Fruit fly (Drosophila melanogaster) whole organism, embryonic: ENCODE data around the gene CG5498.
A peak's percentile ranks its signal among the peaks of the same experiment; 100 is the strongest.

Experiments
- Awh ChIP-seq: fragments of 200-800 bp; sonication (Bioruptor generic); IDR thresholded peaks from 2 replicates; pipeline ENCODE4, ENCODE4 v1.3.6; 2022; ENCODE audit warnings: missing biosample characterization, missing genetic modification characterization
- CG10462 ChIP-seq: fragments of 200-800 bp; sonication (Bioruptor generic); optimal IDR thresholded peaks from 2 replicates; lab custom pipeline; 2016; ENCODE audit warnings: missing biosample characterization, missing genetic modification characterization
- CG11085 ChIP-seq: fragments of 200-800 bp; sonication (Bioruptor generic); IDR thresholded peaks from 2 replicates; pipeline ENCODE4 v1.3.6; 2022; ENCODE audit warnings: missing biosample characterization, missing genetic modification characterization
- CG12219 ChIP-seq: fragments of 200-800 bp; sonication (Bioruptor generic); optimal IDR thresholded peaks from 3 replicates; lab custom pipeline; 2018; ENCODE audit warnings: missing biosample characterization, mild to moderate bottlenecking, missing genetic modification characterization
- CG13123 ChIP-seq: fragments of 200-800 bp; sonication (Bioruptor generic); optimal IDR thresholded peaks from 2 replicates; lab custom pipeline; 2016; ENCODE audit warnings: missing biosample characterization, missing genetic modification characterization
- CG15011 ChIP-seq: fragments of 200-800 bp; sonication (Bioruptor generic); optimal IDR thresholded peaks from 3 replicates; lab custom pipeline; 2018; ENCODE audit warnings: missing biosample characterization, mild to moderate bottlenecking, missing genetic modification characterization
- CG1603 ChIP-seq: fragments of 200-800 bp; sonication (Bioruptor generic); optimal IDR thresholded peaks from 2 replicates; lab custom pipeline; 2019; ENCODE audit warnings: missing biosample characterization, mild to moderate bottlenecking, missing genetic modification characterization, moderate library complexity
- CG17359 ChIP-seq: fragments of 200-800 bp; sonication (Bioruptor generic); optimal IDR thresholded peaks from 3 replicates; lab custom pipeline; 2018; ENCODE audit warnings: missing biosample characterization, mild to moderate bottlenecking, missing genetic modification characterization, moderate library complexity
- CG2120 ChIP-seq: fragments of 200-800 bp; sonication (Bioruptor generic); optimal IDR thresholded peaks from 3 replicates; lab custom pipeline; 2016; ENCODE audit warnings: missing biosample characterization, missing genetic modification characterization
- CG33213 ChIP-seq: fragments of 200-800 bp; sonication (Bioruptor generic); optimal IDR thresholded peaks from 3 replicates; lab custom pipeline; 2016; ENCODE audit warnings: missing biosample characterization, missing genetic modification characterization
- CG3407 ChIP-seq: fragments of 200-800 bp; sonication (Bioruptor generic); optimal IDR thresholded peaks from 2 replicates; lab custom pipeline; 2018; ENCODE audit warnings: missing biosample characterization, mild to moderate bottlenecking, missing genetic modification characterization
- CG4282 ChIP-seq: fragments of 200-800 bp; sonication (Bioruptor generic); optimal IDR thresholded peaks from 2 replicates; lab custom pipeline; 2016; ENCODE audit warnings: missing biosample characterization, missing genetic modification characterization
- CG4730 ChIP-seq: fragments of 200-800 bp; sonication (Bioruptor generic); IDR thresholded peaks from 2 replicates; pipeline ENCODE4 v1.3.6; 2022; ENCODE audit warnings: missing biosample characterization, missing genetic modification characterization
- CG6654 ChIP-seq: fragments of 200-800 bp; sonication (Bioruptor generic); optimal IDR thresholded peaks from 2 replicates; lab custom pipeline; 2017; ENCODE audit warnings: missing biosample characterization, mild to moderate bottlenecking, missing genetic modification characterization
- CG7372 ChIP-seq: fragments of 200-800 bp; sonication (Bioruptor generic); IDR thresholded peaks from 2 replicates; pipeline ENCODE4 v1.3.6; 2022; ENCODE audit warnings: missing biosample characterization, missing genetic modification characterization
- CG8478 ChIP-seq: fragments of >200 bp; optimal IDR thresholded peaks from 2 replicates; lab custom pipeline; 2018
- Doc2 ChIP-seq: fragments of 200-800 bp; sonication (Bioruptor generic); IDR thresholded peaks from 2 replicates; pipeline ENCODE4 v1.3.6; 2022; ENCODE audit warnings: missing biosample characterization, missing genetic modification characterization
- E2f1 ChIP-seq: fragments of 200-800 bp; sonication (Bioruptor generic); IDR thresholded peaks from 2 replicates; pipeline ENCODE4 v1.3.6; 2022; ENCODE audit warnings: missing biosample characterization, missing genetic modification characterization
- E2f2 ChIP-seq: fragments of 200-800 bp; sonication (Bioruptor generic); IDR thresholded peaks from 2 replicates; pipeline ENCODE4 v1.3.6; 2022; ENCODE audit warnings: missing biosample characterization, missing genetic modification characterization
- Ets65A ChIP-seq: fragments of 200-800 bp; sonication (Bioruptor generic); peaks from one replicate; lab custom pipeline; 2016; ENCODE audit warnings: missing biosample characterization, missing genetic modification characterization
- Gsc ChIP-seq: fragments of 200-800 bp; sonication (Bioruptor generic); IDR thresholded peaks from 2 replicates; pipeline ENCODE4 v1.3.6; 2022; ENCODE audit warnings: missing biosample characterization, missing genetic modification characterization
- HLHmδ ChIP-seq: fragments of 200-800 bp; sonication (Bioruptor generic); optimal IDR thresholded peaks from 2 replicates; lab custom pipeline; 2018; ENCODE audit warnings: missing biosample characterization, mild to moderate bottlenecking, missing genetic modification characterization, moderate library complexity
- Hr39 ChIP-seq: fragments of >200 bp; optimal IDR thresholded peaks from 2 replicates; lab custom pipeline; 2017
- Kr ChIP-seq: fragments of 200-800 bp; sonication (Bioruptor generic); optimal IDR thresholded peaks from 2 replicates; lab custom pipeline; 2017; ENCODE audit warnings: missing biosample characterization, mild to moderate bottlenecking, missing genetic modification characterization
- MTF-1 ChIP-seq: fragments of 200-800 bp; sonication (Bioruptor generic); optimal IDR thresholded peaks from 2 replicates; lab custom pipeline; 2018; ENCODE audit warnings: missing biosample characterization, mild to moderate bottlenecking, missing genetic modification characterization, borderline replicate concordance
- NFAT ChIP-seq: fragments of 200-800 bp; sonication (Bioruptor generic); IDR thresholded peaks from 2 replicates; pipeline ENCODE4 v1.3.6; 2022; ENCODE audit warnings: missing biosample characterization, missing genetic modification characterization
- NfI ChIP-seq: fragments of 200-800 bp; sonication (Bioruptor generic); optimal IDR thresholded peaks from 3 replicates; lab custom pipeline; 2018; ENCODE audit warnings: missing biosample characterization, mild to moderate bottlenecking, missing genetic modification characterization, moderate library complexity
- Oli ChIP-seq: fragments of 200-800 bp; sonication (Bioruptor generic); optimal IDR thresholded peaks from 2 replicates; lab custom pipeline; 2018; ENCODE audit warnings: missing biosample characterization, mild to moderate bottlenecking, missing genetic modification characterization, moderate library complexity
- Pdp1 ChIP-seq, 2 experiments: fragments of 200-800 bp; sonication (Bioruptor generic); optimal IDR thresholded peaks; 3 replicates each; lab custom pipeline; 2016; ENCODE audit warnings: missing biosample characterization in 2 of 2, missing genetic modification characterization in 2 of 2, mild to moderate bottlenecking in 1 of 2, moderate library complexity in 1 of 2
- Rx ChIP-seq: fragments of 200-800 bp; sonication (Bioruptor generic); IDR thresholded peaks from 2 replicates; pipeline ENCODE4 v1.3.6; 2022; ENCODE audit warnings: missing biosample characterization, missing genetic modification characterization
- Taf1 ChIP-seq: fragments of 200-800 bp; sonication (Bioruptor generic); IDR thresholded peaks from 2 replicates; pipeline ENCODE4 v1.3.6; 2022; ENCODE audit warnings: missing biosample characterization, missing genetic modification characterization
- ab ChIP-seq: fragments of 200-800 bp; sonication (Bioruptor generic); optimal IDR thresholded peaks from 2 replicates; lab custom pipeline; 2016; ENCODE audit warnings: missing biosample characterization, missing genetic modification characterization
- ase ChIP-seq: fragments of 200-800 bp; sonication (Bioruptor generic); IDR thresholded peaks from 3 replicates; pipeline ENCODE4 v1.3.6; 2022; ENCODE audit warnings: missing biosample characterization, missing genetic modification characterization
- ato ChIP-seq: fragments of 200-800 bp; sonication (Bioruptor generic); IDR thresholded peaks from 2 replicates; pipeline ENCODE4 v1.3.6; 2022; ENCODE audit warnings: missing biosample characterization, missing genetic modification characterization; ENCODE audit not compliant: partially characterized antibody
- az2 ChIP-seq: fragments of 200-800 bp; sonication (Bioruptor generic); optimal IDR thresholded peaks from 3 replicates; lab custom pipeline; 2016; ENCODE audit warnings: missing biosample characterization, missing genetic modification characterization
- bsh ChIP-seq, 2 experiments: fragments of 200-800 bp; sonication (Bioruptor generic); optimal IDR thresholded peaks; 2 replicates each; lab custom pipeline; 2017 to 2018; ENCODE audit warnings: mild to moderate bottlenecking in 2 of 2, missing biosample characterization in 2 of 2, missing genetic modification characterization in 2 of 2, moderate library complexity in 1 of 2
- caup ChIP-seq: fragments of 200-800 bp; sonication (Bioruptor generic); optimal IDR thresholded peaks from 3 replicates; lab custom pipeline; 2017; ENCODE audit warnings: missing biosample characterization, mild to moderate bottlenecking, missing genetic modification characterization, moderate library complexity; ENCODE audit not compliant: severe bottlenecking
- disco-r ChIP-seq: fragments of 200-800 bp; sonication (Bioruptor generic); optimal IDR thresholded peaks from 2 replicates; lab custom pipeline; 2016; ENCODE audit warnings: missing biosample characterization, missing genetic modification characterization
- emc ChIP-seq: fragments of 200-800 bp; sonication (Bioruptor generic); optimal IDR thresholded peaks from 2 replicates; lab custom pipeline; 2016; ENCODE audit warnings: missing biosample characterization, missing genetic modification characterization
- eve ChIP-seq, 2 experiments: fragments of >200 bp; optimal IDR thresholded peaks; 2 replicates each; lab custom pipeline; 2017; ENCODE audit warnings: missing biosample characterization in 2 of 2, missing genetic modification characterization in 2 of 2
- ken ChIP-seq: fragments of 200-800 bp; sonication (Bioruptor generic); IDR thresholded peaks from 3 replicates; pipeline ENCODE4 v1.3.6; 2022; ENCODE audit warnings: missing biosample characterization, missing genetic modification characterization
- lbe ChIP-seq: fragments of 200-800 bp; sonication (Bioruptor generic); optimal IDR thresholded peaks from 2 replicates; lab custom pipeline; 2016; ENCODE audit warnings: missing biosample characterization, mild to moderate bottlenecking, missing genetic modification characterization
- lmd ChIP-seq: fragments of 200-800 bp; sonication (Bioruptor generic); IDR thresholded peaks from 2 replicates; pipeline ENCODE4 v1.3.6; 2022; ENCODE audit warnings: missing biosample characterization, missing genetic modification characterization
- pfk ChIP-seq: fragments of 200-800 bp; sonication (Bioruptor generic); optimal IDR thresholded peaks from 2 replicates; lab custom pipeline; 2018; ENCODE audit warnings: missing biosample characterization, mild to moderate bottlenecking, missing genetic modification characterization, moderate library complexity
- ro ChIP-seq: fragments of 200-800 bp; sonication (Bioruptor generic); IDR thresholded peaks from 2 replicates; pipeline ENCODE4 v1.3.6; 2022; ENCODE audit warnings: missing biosample characterization, missing genetic modification characterization
- schlank ChIP-seq: fragments of 200-800 bp; sonication (Bioruptor generic); optimal IDR thresholded peaks from 2 replicates; lab custom pipeline; 2018; ENCODE audit warnings: missing biosample characterization, mild to moderate bottlenecking, missing genetic modification characterization
- sima ChIP-seq: fragments of 200-800 bp; sonication (Bioruptor generic); optimal IDR thresholded peaks from 2 replicates; lab custom pipeline; 2016; ENCODE audit warnings: missing biosample characterization, missing genetic modification characterization
- so ChIP-seq: fragments of 200-800 bp; sonication (Bioruptor generic); IDR thresholded peaks from 3 replicates; pipeline ENCODE4 v1.3.6; 2022; ENCODE audit warnings: missing biosample characterization, missing genetic modification characterization
- sr ChIP-seq: fragments of 200-800 bp; sonication (Bioruptor generic); IDR thresholded peaks from 3 replicates; pipeline ENCODE4 v1.3.6; 2022; ENCODE audit warnings: missing biosample characterization, missing genetic modification characterization
- tap ChIP-seq: fragments of 200-800 bp; optimal IDR thresholded peaks from 3 replicates; lab custom pipeline; 2019; ENCODE audit warnings: missing biosample characterization, mild to moderate bottlenecking, missing genetic modification characterization, moderate library complexity
- vnd ChIP-seq: fragments of 200-800 bp; sonication (Bioruptor generic); IDR thresholded peaks from 3 replicates; pipeline ENCODE4 v1.3.6; 2022; ENCODE audit warnings: missing biosample characterization, missing genetic modification characterization; ENCODE audit not compliant: partially characterized antibody

CG5498 gene

dm6 chr3L:20384086-20384810 is at the start of gene CG5498, which contains the start of gene fbl (continued):
- TF ChIP-seq Ets65A (peak; percentile 86), ato (GFP tag; lab: Robert Waterston, UW) (no peak), CG2120 (GFP tag; lab: Kevin White, UChicago) (peak; percentile 84), CG33213 (peak; percentile 29), CG10462 (no peak), sima (GFP tag; lab: Kevin White, UChicago) (no peak), tap (tag; lab: Kevin White, UChicago) (peak; percentile 13), CG13123 (GFP tag; lab: Kevin White, UChicago) (peak; percentile 36), CG15011 (GFP tag; lab: Kevin White, UChicago) (peak; percentile 34), Kr (no peak), Taf1 (GFP tag; lab: Robert Waterston, UW) (no peak), CG4730 (GFP tag; lab: Robert Waterston, UW) (no peak), CG12219 (GFP tag; lab: Kevin White, UChicago) (no peak), Pdp1 (GFP tag; optimal IDR thresholded peaks at IDR 0.05; lab: Kevin White, UChicago) (peak; percentile 8 to 45), CG7372 (GFP tag; lab: Robert Waterston, UW) (0 out of 2 replicates have a peak, but pooled peaks have one; percentile 29), az2 (GFP tag; lab: Kevin White, UChicago) (peak; percentile 55), Awh (GFP tag; lab: Robert Waterston, UW) (no peak), caup (GFP tag; lab: Kevin White, UChicago) (peak; percentile 50), pfk (no peak), schlank (tag; lab: Kevin White, UChicago) (no peak), ab (GFP tag; lab: Kevin White, UChicago) (no peak), vnd (GFP tag; lab: Robert Waterston, UW) (no peak), ase (GFP tag; lab: Robert Waterston, UW) (no peak), NFAT (GFP tag; lab: Robert Waterston, UW) (peak; percentile 38; the same call in 1 of the 2 replicates), CG6654 (GFP tag; lab: Kevin White, UChicago) (no peak), Hr39 (no peak), NfI (peak; percentile 63), Rx (GFP tag; lab: Robert Waterston, UW) (no peak), ro (GFP tag; lab: Robert Waterston, UW) (no peak), E2f1 (GFP tag; lab: Robert Waterston, UW) (no peak; the same call in 1 of the 2 replicates), CG1603 (tag; lab: Kevin White, UChicago) (peak; percentile 4), emc (GFP tag; lab: Kevin White, UChicago) (no peak), CG11085 (GFP tag; lab: Robert Waterston, UW) (no peak), sr (GFP tag; lab: Robert Waterston, UW) (no peak), disco-r (GFP tag; lab: Kevin White, UChicago) (no peak), CG3407 (GFP tag; lab: Kevin White, UChicago) (no peak), CG4282 (GFP tag; lab: Kevin White, UChicago) (no peak), Oli (tag; lab: Kevin White, UChicago) (peak; percentile 25), Doc2 (GFP tag; lab: Robert Waterston, UW) (no peak), eve (GFP tag; optimal IDR thresholded peaks at IDR 0.05; lab: Kevin White, UChicago) (no peak), so (GFP tag; lab: Robert Waterston, UW) (no peak), CG8478 (lab: Kevin White, UChicago) (no peak), lbe (GFP tag; lab: Kevin White, UChicago) (peak; percentile 71), CG17359 (tag; lab: Kevin White, UChicago) (peak; percentile 56), Gsc (GFP tag; lab: Robert Waterston, UW) (no peak), MTF-1 (GFP tag; lab: Kevin White, UChicago) (no peak), lmd (no peak; the same call in 1 of the 2 replicates), ken (GFP tag; lab: Robert Waterston, UW) (no peak), E2f2 (GFP tag; lab: Robert Waterston, UW) (peak; percentile 51; the same call in 1 of the 2 replicates), bsh (GFP tag; optimal IDR thresholded peaks at IDR 0.05; lab: Kevin White, UChicago) (peak in 1 of 2 experiments; percentile 49), HLHmδ (GFP tag; lab: Kevin White, UChicago) (no peak)
